Fruit fly (Drosophila melanogaster): ENCODE measurements around the gene CG5849.

dm6 chr3R:21793760-21794159 is 53.9 kb downstream of the CG5849 start:
- TF ChIP-seq bab1 (GFP tag; optimal IDR thresholded peaks at IDR 0.05), result no peak
- no peak for TF ChIP-seq kay (GFP tag; ENCODE audit: borderline replicate concordance)
- TF ChIP-seq Crg-1 (GFP tag; optimal IDR thresholded peaks at IDR 0.05), result no peak
- no peak for TF ChIP-seq CG11617 (GFP tag; optimal IDR thresholded peaks at IDR 0.05)
- no peak for TF ChIP-seq CG12768 (GFP tag; optimal IDR thresholded peaks at IDR 0.05)
- TF ChIP-seq cic (GFP tag; optimal IDR thresholded peaks at IDR 0.05), result no peak
- no peak for TF ChIP-seq cnc (optimal IDR thresholded peaks at IDR 0.05)

All from whole organism, adult.